Fruit fly (Drosophila melanogaster) whole organism, embryonic: ENCODE measurements around the gene BTBD9.

Experiments
- B-H2 ChIP-seq: fragments of 200-800 bp; sonication (Bioruptor generic); optimal IDR thresholded peaks from 2 replicates; lab custom pipeline; 2018; ENCODE audit warnings: missing biosample characterization, mild to moderate bottlenecking, missing genetic modification characterization
- CG10209 ChIP-seq: fragments of 200-800 bp; sonication (Bioruptor generic); optimal IDR thresholded peaks from 3 replicates; lab custom pipeline; 2017; ENCODE audit warnings: missing biosample characterization, mild to moderate bottlenecking, missing genetic modification characterization, missing genetic modification reagents
- CG11695 ChIP-seq: fragments of 200-800 bp; sonication (Bioruptor generic); IDR thresholded peaks from 3 replicates; pipeline ENCODE4 v1.3.6; 2022; ENCODE audit warnings: missing biosample characterization, missing genetic modification characterization
- CG12659 ChIP-seq: fragments of 200-800 bp; sonication (Bioruptor generic); optimal IDR thresholded peaks from 3 replicates; lab custom pipeline; 2017; ENCODE audit warnings: mild to moderate bottlenecking, missing biosample characterization, missing genetic modification reagents, missing genetic modification characterization
- CG13624 ChIP-seq: fragments of 200-800 bp; sonication (Bioruptor generic); optimal IDR thresholded peaks from 2 replicates; lab custom pipeline; 2016; ENCODE audit warnings: missing biosample characterization, missing genetic modification characterization
- CG14710 ChIP-seq: fragments of 200-800 bp; sonication (Bioruptor generic); optimal IDR thresholded peaks from 3 replicates; lab custom pipeline; 2019; ENCODE audit warnings: missing biosample characterization, mild to moderate bottlenecking, missing genetic modification characterization, moderate library complexity
- CG1647 ChIP-seq: fragments of 200-800 bp; sonication (Bioruptor generic); optimal IDR thresholded peaks from 3 replicates; lab custom pipeline; 2016; ENCODE audit warnings: missing biosample characterization, missing genetic modification characterization
- CG18011 ChIP-seq: fragments of 200-800 bp; sonication (Bioruptor generic); optimal IDR thresholded peaks from 2 replicates; lab custom pipeline; 2017; ENCODE audit warnings: missing biosample characterization, missing genetic modification characterization, mild to moderate bottlenecking, moderate library complexity, missing genotype
- CG18476 ChIP-seq: fragments of 200-800 bp; sonication (Bioruptor generic); optimal IDR thresholded peaks from 2 replicates; lab custom pipeline; 2016; ENCODE audit warnings: missing biosample characterization, mild to moderate bottlenecking, missing genetic modification characterization
- CG2129 ChIP-seq: fragments of 200-800 bp; sonication (Bioruptor generic); IDR thresholded peaks from 2 replicates; pipeline ENCODE4 v1.3.6; 2022; ENCODE audit warnings: missing biosample characterization, missing genetic modification characterization; ENCODE audit not compliant: partially characterized antibody
- CG31441 ChIP-seq: fragments of 200-800 bp; sonication (Bioruptor generic); IDR thresholded peaks from 2 replicates; pipeline ENCODE4 v1.3.6; 2022; ENCODE audit warnings: missing biosample characterization, missing genetic modification characterization
- CG4707 ChIP-seq: fragments of 200-800 bp; sonication (Bioruptor generic); optimal IDR thresholded peaks from 2 replicates; lab custom pipeline; 2018; ENCODE audit warnings: missing biosample characterization, mild to moderate bottlenecking, missing genetic modification characterization, moderate library complexity
- CG6654 ChIP-seq: fragments of 200-800 bp; sonication (Bioruptor generic); optimal IDR thresholded peaks from 2 replicates; lab custom pipeline; 2017; ENCODE audit warnings: missing biosample characterization, mild to moderate bottlenecking, missing genetic modification characterization
- CG6689 ChIP-seq: fragments of 200-800 bp; sonication (Bioruptor generic); IDR thresholded peaks from 2 replicates; pipeline ENCODE4 v1.3.6; 2022; ENCODE audit warnings: missing biosample characterization, missing genetic modification characterization
- CG7357 ChIP-seq: fragments of 200-800 bp; sonication (Bioruptor generic); IDR thresholded peaks from 3 replicates; pipeline ENCODE4 v1.3.6; 2022; ENCODE audit warnings: missing biosample characterization, missing genetic modification characterization
- CG7556 ChIP-seq: fragments of 200-800 bp; sonication (Bioruptor generic); optimal IDR thresholded peaks from 2 replicates; lab custom pipeline; 2017; ENCODE audit warnings: missing biosample characterization, mild to moderate bottlenecking, missing genetic modification characterization
- CG8290 ChIP-seq, 3 experiments: fragments of 200-800 bp; sonication (Bioruptor generic); optimal IDR thresholded peaks; 2 replicates each; lab custom pipeline; 2016 to 2019; ENCODE audit warnings: missing biosample characterization in 3 of 3, missing genetic modification characterization in 3 of 3, mild to moderate bottlenecking in 2 of 3, moderate library complexity in 1 of 3
- D19B ChIP-seq: fragments of 200-800 bp; sonication (Bioruptor generic); optimal IDR thresholded peaks from 2 replicates; lab custom pipeline; 2017; ENCODE audit warnings: missing biosample characterization, mild to moderate bottlenecking, missing genetic modification characterization
- Doc2 ChIP-seq: fragments of 200-800 bp; sonication (Bioruptor generic); IDR thresholded peaks from 2 replicates; pipeline ENCODE4 v1.3.6; 2022; ENCODE audit warnings: missing biosample characterization, missing genetic modification characterization
- E2f1 ChIP-seq: fragments of 200-800 bp; sonication (Bioruptor generic); IDR thresholded peaks from 2 replicates; pipeline ENCODE4 v1.3.6; 2022; ENCODE audit warnings: missing biosample characterization, missing genetic modification characterization
- E2f2 ChIP-seq: fragments of 200-800 bp; sonication (Bioruptor generic); IDR thresholded peaks from 2 replicates; pipeline ENCODE4 v1.3.6; 2022; ENCODE audit warnings: missing biosample characterization, missing genetic modification characterization
- HLH4C ChIP-seq: fragments of 200-800 bp; sonication (Bioruptor generic); IDR thresholded peaks from 3 replicates; pipeline ENCODE4 v1.3.6; 2022; ENCODE audit warnings: missing biosample characterization, missing genetic modification characterization; ENCODE audit not compliant: partially characterized antibody
- HLHmδ ChIP-seq: fragments of 200-800 bp; sonication (Bioruptor generic); optimal IDR thresholded peaks from 2 replicates; lab custom pipeline; 2018; ENCODE audit warnings: missing biosample characterization, mild to moderate bottlenecking, missing genetic modification characterization, moderate library complexity
- Hmx ChIP-seq: fragments of 200-800 bp; sonication (Bioruptor generic); optimal IDR thresholded peaks from 2 replicates; lab custom pipeline; 2016; ENCODE audit warnings: missing biosample characterization, missing genetic modification characterization
- Hr3 ChIP-seq: fragments of 200-800 bp; sonication (Bioruptor generic); optimal IDR thresholded peaks from 3 replicates; lab custom pipeline; 2016; ENCODE audit warnings: missing biosample characterization, missing genetic modification characterization
- MTF-1 ChIP-seq: fragments of 200-800 bp; sonication (Bioruptor generic); optimal IDR thresholded peaks from 2 replicates; lab custom pipeline; 2018; ENCODE audit warnings: missing biosample characterization, mild to moderate bottlenecking, missing genetic modification characterization, borderline replicate concordance
- Sox102F ChIP-seq: fragments of 200-800 bp; sonication (Bioruptor generic); optimal IDR thresholded peaks from 2 replicates; lab custom pipeline; 2018; ENCODE audit warnings: missing biosample characterization, mild to moderate bottlenecking, missing genetic modification characterization, moderate library complexity
- Taf1 ChIP-seq: fragments of 200-800 bp; sonication (Bioruptor generic); IDR thresholded peaks from 2 replicates; pipeline ENCODE4 v1.3.6; 2022; ENCODE audit warnings: missing biosample characterization, missing genetic modification characterization
- bcd ChIP-seq: fragments of 200-800 bp; sonication (Bioruptor generic); optimal IDR thresholded peaks from 2 replicates; lab custom pipeline; 2017; ENCODE audit warnings: missing biosample characterization, mild to moderate bottlenecking, missing genetic modification characterization
- chm ChIP-seq: fragments of 200-800 bp; sonication (Bioruptor generic); IDR thresholded peaks from 2 replicates; pipeline ENCODE4 v1.3.6; 2022; ENCODE audit warnings: missing biosample characterization, missing genetic modification characterization
- emc ChIP-seq: fragments of 200-800 bp; sonication (Bioruptor generic); optimal IDR thresholded peaks from 2 replicates; lab custom pipeline; 2016; ENCODE audit warnings: missing biosample characterization, missing genetic modification characterization
- fd96Cb ChIP-seq: fragments of 200-800 bp; sonication (Bioruptor generic); optimal IDR thresholded peaks from 2 replicates; lab custom pipeline; 2018; ENCODE audit warnings: missing biosample characterization, mild to moderate bottlenecking, missing genetic modification characterization, moderate library complexity
- gce ChIP-seq: fragments of 200-800 bp; sonication (Bioruptor generic); IDR thresholded peaks from 3 replicates; pipeline ENCODE4 v1.3.6; 2022; ENCODE audit warnings: missing biosample characterization, missing genetic modification characterization
- jing ChIP-seq: fragments of 200-800 bp; sonication (Bioruptor generic); optimal IDR thresholded peaks from 2 replicates; lab custom pipeline; 2018; ENCODE audit warnings: missing biosample characterization, mild to moderate bottlenecking, missing genetic modification characterization
- kni ChIP-seq: fragments of 200-800 bp; sonication (Bioruptor generic); optimal IDR thresholded peaks from 3 replicates; lab custom pipeline; 2017; ENCODE audit warnings: mild to moderate bottlenecking, missing biosample characterization, missing genetic modification reagents, missing genetic modification characterization
- nerfin-1 ChIP-seq: fragments of 200-800 bp; sonication (Bioruptor generic); optimal IDR thresholded peaks from 3 replicates; lab custom pipeline; 2019; ENCODE audit warnings: missing biosample characterization, mild to moderate bottlenecking, missing genetic modification characterization, moderate library complexity
- pb ChIP-seq: fragments of 200-800 bp; sonication (Bioruptor generic); optimal IDR thresholded peaks from 3 replicates; lab custom pipeline; 2016; ENCODE audit warnings: missing biosample characterization, missing genetic modification characterization
- pho ChIP-seq: fragments of 200-800 bp; sonication (Bioruptor generic); optimal IDR thresholded peaks from 2 replicates; lab custom pipeline; 2016; ENCODE audit warnings: missing biosample characterization, missing genetic modification characterization
- ro ChIP-seq: fragments of 200-800 bp; sonication (Bioruptor generic); IDR thresholded peaks from 2 replicates; pipeline ENCODE4 v1.3.6; 2022; ENCODE audit warnings: missing biosample characterization, missing genetic modification characterization
- schlank ChIP-seq: fragments of 200-800 bp; sonication (Bioruptor generic); optimal IDR thresholded peaks from 2 replicates; lab custom pipeline; 2018; ENCODE audit warnings: missing biosample characterization, mild to moderate bottlenecking, missing genetic modification characterization
- sima ChIP-seq: fragments of 200-800 bp; sonication (Bioruptor generic); optimal IDR thresholded peaks from 2 replicates; lab custom pipeline; 2016; ENCODE audit warnings: missing biosample characterization, missing genetic modification characterization
- sisA ChIP-seq: fragments of 200-800 bp; sonication (Bioruptor generic); IDR thresholded peaks from 2 replicates; pipeline ENCODE4 v1.3.6; 2022; ENCODE audit warnings: missing biosample characterization, missing genetic modification characterization
- slou ChIP-seq: fragments of 200-800 bp; sonication (Bioruptor generic); optimal IDR thresholded peaks from 3 replicates; lab custom pipeline; 2016; ENCODE audit warnings: missing biosample characterization, missing genetic modification characterization
- tin ChIP-seq: fragments of 200-800 bp; sonication (Bioruptor generic); optimal IDR thresholded peaks from 3 replicates; lab custom pipeline; 2016; ENCODE audit warnings: missing biosample characterization, missing genetic modification characterization
- tx ChIP-seq: fragments of 200-800 bp; sonication (Bioruptor generic); optimal IDR thresholded peaks from 2 replicates; lab custom pipeline; 2016; ENCODE audit warnings: missing biosample characterization, missing genetic modification characterization
- vnd ChIP-seq: fragments of 200-800 bp; sonication (Bioruptor generic); IDR thresholded peaks from 3 replicates; pipeline ENCODE4 v1.3.6; 2022; ENCODE audit warnings: missing biosample characterization, missing genetic modification characterization; ENCODE audit not compliant: partially characterized antibody
- vvl ChIP-seq: fragments of 200-800 bp; sonication (Bioruptor generic); IDR thresholded peaks from 2 replicates; pipeline ENCODE4 v1.3.6; 2022; ENCODE audit warnings: missing biosample characterization, missing genetic modification characterization
- zen ChIP-seq: fragments of 200-800 bp; sonication (Bioruptor generic); optimal IDR thresholded peaks from 3 replicates; lab custom pipeline; 2018; ENCODE audit warnings: missing biosample characterization, mild to moderate bottlenecking, missing genetic modification characterization, moderate library complexity
- zfh1 ChIP-seq: fragments of 200-800 bp; sonication (Bioruptor generic); IDR thresholded peaks from 3 replicates; pipeline ENCODE4 v1.3.6; 2022; ENCODE audit warnings: missing biosample characterization, missing genetic modification characterization

Gene BTBD9

dm6 chrX:10767350-10768005, 859 bp upstream of the BTBD9 start (continued):
- TF ChIP-seq bcd (GFP tag; lab: Kevin White, UChicago): peak; percentile 51
- no peak for TF ChIP-seq vnd
- no peak for TF ChIP-seq CG6689 (GFP tag; lab: Robert Waterston, UW)
- no peak for TF ChIP-seq slou (GFP tag; lab: Kevin White, UChicago)
- no peak for TF ChIP-seq CG18011 (GFP tag; lab: Kevin White, UChicago)
- TF ChIP-seq CG12659 (GFP tag; lab: Kevin White, UChicago): peak; percentile 43
- TF ChIP-seq CG8290 (GFP tag; optimal IDR thresholded peaks at IDR 0.05; lab: Kevin White, UChicago): no peak
- TF ChIP-seq CG8290 (tag; optimal IDR thresholded peaks at IDR 0.05; lab: Kevin White, UChicago): peak in 1 of 2 experiments; percentile 84
- no peak for TF ChIP-seq Taf1 (GFP tag; lab: Robert Waterston, UW)
- no peak for TF ChIP-seq CG6654 (GFP tag; lab: Kevin White, UChicago)
- TF ChIP-seq Hmx (GFP tag; lab: Kevin White, UChicago): no peak
- peak; percentile 33; the same call in 1 of the 2 replicates for TF ChIP-seq E2f2
- peak; percentile 75 for TF ChIP-seq CG13624
- no peak for TF ChIP-seq HLHmδ (GFP tag; lab: Kevin White, UChicago)
- TF ChIP-seq Hr3 (GFP tag; lab: Kevin White, UChicago): peak; percentile 53
- TF ChIP-seq pb: peak; percentile 60
- TF ChIP-seq tin (GFP tag; lab: Kevin White, UChicago): peak; percentile 49
- no peak; the same call in 2 of the 3 replicates for TF ChIP-seq CG7357 (GFP tag; lab: Robert Waterston, UW)
- peak; percentile 23 for TF ChIP-seq CG18476 (GFP tag; lab: Kevin White, UChicago)
- TF ChIP-seq vvl (GFP tag; lab: Robert Waterston, UW): peak; percentile 75
- no peak for TF ChIP-seq jing (GFP tag; lab: Kevin White, UChicago)
- no peak for TF ChIP-seq sima
- no peak for TF ChIP-seq ro (GFP tag; lab: Robert Waterston, UW)
- TF ChIP-seq CG4707 (GFP tag; lab: Kevin White, UChicago): no peak
- no peak for TF ChIP-seq HLH4C (GFP tag; lab: Robert Waterston, UW)
- TF ChIP-seq MTF-1 (GFP tag; lab: Kevin White, UChicago): no peak
- TF ChIP-seq E2f1 (GFP tag; lab: Robert Waterston, UW): peak; percentile 35; the same call in 1 of the 2 replicates
- peak; percentile 34 for TF ChIP-seq D19B (GFP tag; lab: Kevin White, UChicago)
- peak; percentile 2 for TF ChIP-seq fd96Cb
- peak; percentile 21 for TF ChIP-seq CG7556 (GFP tag; lab: Kevin White, UChicago)
- peak; percentile 56 for TF ChIP-seq CG10209 (GFP tag; lab: Kevin White, UChicago)
- TF ChIP-seq kni: peak; percentile 30
- peak; percentile 19 for TF ChIP-seq schlank (tag; lab: Kevin White, UChicago)
- peak; percentile 83 for TF ChIP-seq B-H2 (GFP tag; lab: Kevin White, UChicago)
- TF ChIP-seq gce: 0 out of 3 replicates have a peak, but pooled peaks have one; percentile 39
- no peak; the same call in 1 of the 2 replicates for TF ChIP-seq CG31441 (GFP tag; lab: Robert Waterston, UW)
- peak; percentile 78 for TF ChIP-seq pho (GFP tag; lab: Kevin White, UChicago)
- TF ChIP-seq CG2129 (GFP tag; lab: Robert Waterston, UW): no peak
- TF ChIP-seq tx (GFP tag; lab: Kevin White, UChicago): peak; percentile 39
- TF ChIP-seq sisA: peak; percentile 42
- peak; percentile 31; the same call in 1 of the 3 replicates for TF ChIP-seq zfh1 (GFP tag; lab: Robert Waterston, UW)
- peak; percentile 45 for TF ChIP-seq CG1647 (GFP tag; lab: Kevin White, UChicago)
- peak; percentile 7 for TF ChIP-seq emc (GFP tag; lab: Kevin White, UChicago)
- TF ChIP-seq Sox102F (GFP tag; lab: Kevin White, UChicago): peak; percentile 51
- TF ChIP-seq chm (GFP tag; lab: Robert Waterston, UW): peak; percentile 79
- TF ChIP-seq Doc2 (GFP tag; lab: Robert Waterston, UW): no peak
- no peak for TF ChIP-seq CG14710 (tag; lab: Kevin White, UChicago)
- TF ChIP-seq nerfin-1 (tag; lab: Kevin White, UChicago): no peak
- TF ChIP-seq zen (tag; lab: Kevin White, UChicago): no peak
- TF ChIP-seq CG11695 (GFP tag; lab: Robert Waterston, UW): 0 out of 3 replicates have a peak, but pooled peaks have one; percentile 54
